Fruit fly (Drosophila melanogaster) whole organism, embryonic: ENCODE data around the gene fok.

Source experiments
- Atf6 ChIP-seq: fragments of 200-800 bp; sonication (Bioruptor generic); IDR thresholded peaks from 2 replicates; pipeline ENCODE4 v1.3.6; 2022; ENCODE audit warnings: missing biosample characterization, missing genetic modification characterization
- Bgb ChIP-seq: fragments of 200-800 bp; sonication (Bioruptor generic); IDR thresholded peaks from 2 replicates; pipeline ENCODE4 v1.3.6; 2022; ENCODE audit warnings: missing biosample characterization, missing genetic modification characterization; ENCODE audit not compliant: partially characterized antibody
- CG10431 ChIP-seq: fragments of 200-800 bp; sonication (Bioruptor generic); optimal IDR thresholded peaks from 3 replicates; lab custom pipeline; 2018; ENCODE audit warnings: missing biosample characterization, mild to moderate bottlenecking, missing genetic modification characterization
- CG10565 ChIP-seq: fragments of 200-800 bp; sonication (Bioruptor generic); optimal IDR thresholded peaks from 3 replicates; lab custom pipeline; 2016; ENCODE audit warnings: missing biosample characterization, mild to moderate bottlenecking, missing genetic modification characterization
- CG12391 ChIP-seq: fragments of 200-800 bp; sonication (Bioruptor generic); optimal IDR thresholded peaks from 3 replicates; lab custom pipeline; 2018; ENCODE audit warnings: missing biosample characterization, mild to moderate bottlenecking, missing genetic modification characterization, moderate library complexity
- CG13894 ChIP-seq: fragments of 200-800 bp; sonication (Bioruptor generic); optimal IDR thresholded peaks from 3 replicates; lab custom pipeline; 2018; ENCODE audit warnings: missing biosample characterization, mild to moderate bottlenecking, missing genetic modification characterization, moderate library complexity
- CG1529 ChIP-seq: fragments of 200-800 bp; sonication (Bioruptor generic); optimal IDR thresholded peaks from 3 replicates; lab custom pipeline; 2018; ENCODE audit warnings: missing biosample characterization, missing genetic modification characterization
- CG15479 ChIP-seq: fragments of 200-800 bp; sonication (Bioruptor generic); optimal IDR thresholded peaks from 3 replicates; lab custom pipeline; 2019; ENCODE audit warnings: missing biosample characterization, mild to moderate bottlenecking, missing genetic modification characterization, moderate library complexity
- CG17328 ChIP-seq: fragments of 200-800 bp; sonication (Bioruptor generic); IDR thresholded peaks from 2 replicates; pipeline ENCODE4 v1.3.6; 2022; ENCODE audit warnings: missing biosample characterization, missing genetic modification characterization
- CG1832 ChIP-seq: fragments of 200-800 bp; sonication (Bioruptor generic); optimal IDR thresholded peaks from 2 replicates; lab custom pipeline; 2017; ENCODE audit warnings: missing biosample characterization, mild to moderate bottlenecking, missing genetic modification characterization, inconsistent platforms
- CG18619 ChIP-seq: fragments of 200-800 bp; sonication (Bioruptor generic); optimal IDR thresholded peaks from 3 replicates; lab custom pipeline; 2017; ENCODE audit warnings: missing biosample characterization, mild to moderate bottlenecking, missing genetic modification characterization
- CG2678 ChIP-seq: fragments of 200-800 bp; sonication (Bioruptor generic); optimal IDR thresholded peaks from 3 replicates; lab custom pipeline; 2019; ENCODE audit warnings: missing biosample characterization, mild to moderate bottlenecking, missing genetic modification characterization, moderate library complexity
- CG32532 ChIP-seq: fragments of 200-800 bp; sonication (Bioruptor generic); IDR thresholded peaks from 2 replicates; pipeline ENCODE4 v1.3.6; 2022; ENCODE audit warnings: missing biosample characterization, missing genetic modification characterization
- CG32767 ChIP-seq: fragments of 200-800 bp; sonication (Bioruptor generic); IDR thresholded peaks from 2 replicates; pipeline ENCODE4 v1.3.6; 2022; ENCODE audit warnings: missing biosample characterization, missing genetic modification characterization
- CG3407 ChIP-seq: fragments of 200-800 bp; sonication (Bioruptor generic); optimal IDR thresholded peaks from 2 replicates; lab custom pipeline; 2018; ENCODE audit warnings: missing biosample characterization, mild to moderate bottlenecking, missing genetic modification characterization
- CG4282 ChIP-seq: fragments of 200-800 bp; sonication (Bioruptor generic); optimal IDR thresholded peaks from 2 replicates; lab custom pipeline; 2016; ENCODE audit warnings: missing biosample characterization, missing genetic modification characterization
- CG4707 ChIP-seq: fragments of 200-800 bp; sonication (Bioruptor generic); optimal IDR thresholded peaks from 2 replicates; lab custom pipeline; 2018; ENCODE audit warnings: missing biosample characterization, mild to moderate bottlenecking, missing genetic modification characterization, moderate library complexity
- CG4730 ChIP-seq: fragments of 200-800 bp; sonication (Bioruptor generic); IDR thresholded peaks from 2 replicates; pipeline ENCODE4 v1.3.6; 2022; ENCODE audit warnings: missing biosample characterization, missing genetic modification characterization
- CG4854 ChIP-seq: fragments of 200-800 bp; sonication (Bioruptor generic); optimal IDR thresholded peaks from 2 replicates; lab custom pipeline; 2016; ENCODE audit warnings: missing biosample characterization, missing genetic modification characterization, inconsistent platforms
- CG6854 ChIP-seq: fragments of 200-800 bp; sonication (Bioruptor generic); optimal IDR thresholded peaks from 3 replicates; lab custom pipeline; 2017; ENCODE audit warnings: missing biosample characterization, mild to moderate bottlenecking, missing genetic modification characterization
- CG8924 ChIP-seq: fragments of 200-800 bp; optimal IDR thresholded peaks from 3 replicates; lab custom pipeline; 2019; ENCODE audit warnings: missing biosample characterization, mild to moderate bottlenecking, missing genetic modification characterization, moderate library complexity
- Camta ChIP-seq: fragments of 200-800 bp; sonication (Bioruptor generic); optimal IDR thresholded peaks from 2 replicates; lab custom pipeline; 2016; ENCODE audit warnings: missing biosample characterization, missing genetic modification characterization
- HmgD ChIP-seq: fragments of 200-800 bp; sonication (Bioruptor generic); optimal IDR thresholded peaks from 3 replicates; lab custom pipeline; 2016; ENCODE audit warnings: missing biosample characterization, missing genetic modification characterization
- Lpt ChIP-seq: fragments of >200 bp; optimal IDR thresholded peaks from 2 replicates; lab custom pipeline; 2018; ENCODE audit warnings: missing biosample characterization, missing genetic modification characterization
- Mrtf ChIP-seq: fragments of 200-800 bp; sonication (Bioruptor generic); IDR thresholded peaks from 3 replicates; pipeline ENCODE4 v1.3.6; 2022; ENCODE audit warnings: missing biosample characterization, missing genetic modification characterization
- Nf-YB ChIP-seq: fragments of 200-800 bp; sonication (Bioruptor generic); optimal IDR thresholded peaks from 3 replicates; lab custom pipeline; 2019; ENCODE audit warnings: missing biosample characterization, mild to moderate bottlenecking, missing genetic modification characterization, moderate library complexity
- NfI ChIP-seq: fragments of 200-800 bp; sonication (Bioruptor generic); optimal IDR thresholded peaks from 3 replicates; lab custom pipeline; 2018; ENCODE audit warnings: missing biosample characterization, mild to moderate bottlenecking, missing genetic modification characterization, moderate library complexity
- Rx ChIP-seq: fragments of 200-800 bp; sonication (Bioruptor generic); IDR thresholded peaks from 2 replicates; pipeline ENCODE4 v1.3.6; 2022; ENCODE audit warnings: missing biosample characterization, missing genetic modification characterization
- Trl ChIP-seq, 3 experiments: fragments of >200 bp in 2 of 3; fragments of 200-800 bp in 1 of 3; sonication (Bioruptor generic) in 1 of 3; optimal IDR thresholded peaks; 2 replicates in 1 of 3; 3 replicates in 2 of 3; lab custom pipeline; 2016 to 2017; ENCODE audit warnings: missing biosample characterization in 1 of 3, missing genetic modification characterization in 1 of 3
- abd-A ChIP-seq: fragments of 200-800 bp; sonication (Bioruptor generic); optimal IDR thresholded peaks from 3 replicates; lab custom pipeline; 2019; ENCODE audit warnings: missing biosample characterization, mild to moderate bottlenecking, missing genetic modification characterization, moderate library complexity
- ash1 ChIP-seq: fragments of 200-800 bp; sonication (Bioruptor generic); optimal IDR thresholded peaks from 2 replicates; lab custom pipeline; 2018; ENCODE audit warnings: missing biosample characterization, mild to moderate bottlenecking, missing genetic modification characterization
- chn ChIP-seq: fragments of 200-800 bp; sonication (Bioruptor generic); optimal IDR thresholded peaks from 2 replicates; lab custom pipeline; 2016; ENCODE audit warnings: missing biosample characterization, missing genetic modification characterization
- ci ChIP-seq: fragments of 200-800 bp; sonication (Bioruptor generic); IDR thresholded peaks from 3 replicates; pipeline ENCODE4 v1.3.6; 2022; ENCODE audit warnings: missing biosample characterization, missing genetic modification characterization
- crc ChIP-seq: fragments of 200-800 bp; sonication (Bioruptor generic); optimal IDR thresholded peaks from 2 replicates; lab custom pipeline; 2016; ENCODE audit warnings: missing biosample characterization, missing genetic modification characterization
- dm ChIP-seq: fragments of 200-800 bp; sonication (Bioruptor generic); optimal IDR thresholded peaks from 3 replicates; lab custom pipeline; 2016; ENCODE audit warnings: missing biosample characterization, missing genetic modification characterization
- grau ChIP-seq: fragments of 200-800 bp; optimal IDR thresholded peaks from 3 replicates; lab custom pipeline; 2019; ENCODE audit warnings: missing biosample characterization, mild to moderate bottlenecking, missing genetic modification characterization, moderate library complexity
- gt ChIP-seq: fragments of 200-800 bp; sonication (Bioruptor generic); IDR thresholded peaks from 2 replicates; pipeline ENCODE4 v1.3.6; 2022; ENCODE audit warnings: missing biosample characterization, missing genetic modification characterization
- klu ChIP-seq: fragments of 200-800 bp; sonication (Bioruptor generic); IDR thresholded peaks from 2 replicates; pipeline ENCODE4 v1.3.6; 2022; ENCODE audit warnings: missing biosample characterization, missing genetic modification characterization
- lmd ChIP-seq: fragments of 200-800 bp; sonication (Bioruptor generic); IDR thresholded peaks from 2 replicates; pipeline ENCODE4 v1.3.6; 2022; ENCODE audit warnings: missing biosample characterization, missing genetic modification characterization
- lola ChIP-seq, 3 experiments: fragments of >200 bp in 2 of 3; fragments of 200-800 bp in 1 of 3; sonication (Bioruptor generic) in 1 of 3; optimal IDR thresholded peaks; 2 replicates each; lab custom pipeline; 2017 to 2019; ENCODE audit warnings: missing biosample characterization in 3 of 3, missing genetic modification characterization in 3 of 3, mild to moderate bottlenecking in 1 of 3, moderate library complexity in 1 of 3
- onecut ChIP-seq: fragments of 200-800 bp; sonication (Bioruptor generic); IDR thresholded peaks from 2 replicates; pipeline ENCODE4 v1.3.6; 2022; ENCODE audit warnings: missing biosample characterization, missing genetic modification characterization
- pan ChIP-seq, 4 experiments: fragments of >200 bp in 3 of 4; fragments of 200-800 bp in 1 of 4; sonication (Bioruptor generic) in 1 of 4; optimal IDR thresholded peaks in 3 of 4; IDR thresholded peaks in 1 of 4; 2 replicates each; pipeline versions ENCODE4 v1.3.6 to Lab custom; 2017 to 2022; ENCODE audit warnings: missing biosample characterization in 2 of 4, missing genetic modification characterization in 2 of 4, mixed read lengths in 1 of 4
- pita ChIP-seq: fragments of 200-800 bp; sonication (Bioruptor generic); optimal IDR thresholded peaks from 2 replicates; lab custom pipeline; 2017; ENCODE audit warnings: missing biosample characterization, mild to moderate bottlenecking, missing genetic modification characterization
- ranshi ChIP-seq: fragments of 200-800 bp; sonication (Bioruptor generic); IDR thresholded peaks from 2 replicates; pipeline ENCODE4 v1.3.6; 2022; ENCODE audit warnings: missing biosample characterization, missing genetic modification characterization
- seq ChIP-seq: fragments of 200-800 bp; sonication (Bioruptor generic); IDR thresholded peaks from 2 replicates; pipeline ENCODE4 v1.3.6; 2022; ENCODE audit warnings: missing biosample characterization, missing genetic modification characterization
- tgo ChIP-seq: fragments of 200-800 bp; sonication (Bioruptor generic); IDR thresholded peaks from 3 replicates; pipeline ENCODE4 v1.3.6; 2022; ENCODE audit warnings: missing biosample characterization, missing genetic modification characterization
- tup ChIP-seq: fragments of 200-800 bp; sonication (Bioruptor generic); optimal IDR thresholded peaks from 2 replicates; lab custom pipeline; 2016; ENCODE audit warnings: missing biosample characterization, mild to moderate bottlenecking, missing genetic modification characterization, moderate library complexity
- zf30C ChIP-seq: fragments of 200-800 bp; sonication (Bioruptor generic); optimal IDR thresholded peaks from 3 replicates; lab custom pipeline; 2018; ENCODE audit warnings: missing biosample characterization, mild to moderate bottlenecking, missing genetic modification characterization

fok gene

DNA sequence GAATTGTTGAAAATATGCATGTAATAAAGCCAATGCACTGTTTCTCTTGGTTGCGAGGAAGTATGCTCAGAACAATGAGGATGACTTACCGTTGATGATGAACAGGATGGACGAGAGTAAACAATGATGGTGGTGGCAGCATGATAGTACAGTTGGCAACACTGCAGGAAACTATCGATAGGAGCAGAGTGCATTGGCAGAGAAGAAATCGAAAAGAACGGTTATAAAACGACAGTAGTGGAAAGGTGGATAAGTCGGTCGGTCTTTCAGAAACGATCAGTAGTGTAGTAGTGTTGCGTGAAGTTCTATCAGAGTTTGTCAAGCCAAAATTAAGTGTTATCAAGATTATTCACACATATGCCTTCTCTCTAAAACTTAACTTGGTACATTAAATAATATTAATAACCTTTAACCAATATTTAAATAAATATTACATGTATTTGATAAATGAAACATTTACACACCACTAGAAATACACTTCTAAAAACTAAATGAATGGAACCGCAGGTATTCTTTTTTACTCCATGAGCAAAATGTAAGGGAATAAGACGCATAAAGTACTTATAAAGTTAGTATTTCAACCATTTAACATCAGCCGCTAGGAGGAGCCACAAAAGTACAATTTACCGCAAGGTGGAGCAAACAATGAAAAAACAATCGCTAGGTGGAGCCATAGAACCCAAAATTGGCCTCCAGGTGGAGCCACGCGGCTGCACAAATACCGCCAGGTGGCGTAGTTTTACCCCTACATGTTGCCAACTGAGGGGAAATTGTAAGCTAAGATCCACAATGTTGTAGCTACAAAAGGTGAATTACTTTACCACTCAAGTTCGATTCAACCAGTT lies 35.7 kb upstream of the fok start (continued):
- TF ChIP-seq Bgb: peak; percentile 64
- TF ChIP-seq pan (optimal IDR thresholded peaks at IDR 0.05; lab: Kevin White, UChicago): no peak
- TF ChIP-seq pan (GFP tag; optimal IDR thresholded peaks at IDR 0.05 in 1 of 2, IDR thresholded peaks at IDR 0.05 in 1 of 2): peak in 1 of 2 experiments; percentile 86
- TF ChIP-seq CG32532: peak; percentile 98
- TF ChIP-seq CG4730: peak; percentile 93
- peak; percentile 74 for TF ChIP-seq CG2678 (tag; lab: Kevin White, UChicago)
- peak; percentile 23 for TF ChIP-seq tup (GFP tag; lab: Kevin White, UChicago)
- peak; percentile 61 for TF ChIP-seq crc
- peak; percentile 83 for TF ChIP-seq dm (GFP tag; lab: Kevin White, UChicago)
- peak; percentile 81 for TF ChIP-seq CG8924 (tag; lab: Kevin White, UChicago)
- peak; percentile 97 for TF ChIP-seq Mrtf (GFP tag; lab: Robert Waterston, UW)
- peak; percentile 96 for TF ChIP-seq lmd (GFP tag; lab: Robert Waterston, UW)
- no peak for TF ChIP-seq CG1832
- TF ChIP-seq ash1: peak; percentile 18
- TF ChIP-seq CG1529: peak; percentile 9
- peak; percentile 41 for TF ChIP-seq CG4707
- peak; percentile 78 for TF ChIP-seq CG18619 (GFP tag; lab: Kevin White, UChicago)
- TF ChIP-seq grau (tag; lab: Kevin White, UChicago): peak; percentile 80
- TF ChIP-seq chn (GFP tag; lab: Kevin White, UChicago): peak; percentile 89
- TF ChIP-seq Camta: peak; percentile 92
- no peak for TF ChIP-seq Lpt (GFP tag; lab: Kevin White, UChicago)
- peak; percentile 31 for TF ChIP-seq CG10565 (GFP tag; lab: Kevin White, UChicago)
- TF ChIP-seq CG12391 (tag; lab: Kevin White, UChicago): peak; percentile 80
- peak; percentile 61 for TF ChIP-seq CG13894 (tag; lab: Kevin White, UChicago)
- no peak for TF ChIP-seq CG10431 (GFP tag; lab: Kevin White, UChicago)
- peak; percentile 94 for TF ChIP-seq ranshi (GFP tag; lab: Robert Waterston, UW)
- no peak for TF ChIP-seq CG15479
- peak; percentile 95 for TF ChIP-seq onecut (GFP tag; lab: Robert Waterston, UW)
- TF ChIP-seq lola (GFP tag; optimal IDR thresholded peaks at IDR 0.05; lab: Kevin White, UChicago): peak in 1 of 3 experiments; percentile 70
- peak; percentile 65 for TF ChIP-seq Atf6
- TF ChIP-seq abd-A (tag; lab: Kevin White, UChicago): no peak
- peak; percentile 90 for TF ChIP-seq NfI (GFP tag; lab: Kevin White, UChicago)
- TF ChIP-seq tgo (GFP tag; lab: Robert Waterston, UW): peak; percentile 89
- peak; percentile 62 for TF ChIP-seq CG4854 (GFP tag; lab: Kevin White, UChicago)
- peak; percentile 97 for TF ChIP-seq ci (GFP tag; lab: Robert Waterston, UW)
- 0 out of 2 replicates have a peak, but pooled peaks have one; percentile 68 for TF ChIP-seq seq
- TF ChIP-seq Nf-YB (GFP tag; lab: Kevin White, UChicago): peak; percentile 42
- TF ChIP-seq Rx: peak; percentile 92
- peak; percentile 91 for TF ChIP-seq CG17328 (GFP tag; lab: Robert Waterston, UW)
- peak; percentile 91 for TF ChIP-seq pita (GFP tag; lab: Kevin White, UChicago)
- TF ChIP-seq zf30C (GFP tag; lab: Kevin White, UChicago): peak; percentile 93
- TF ChIP-seq HmgD (GFP tag; lab: Kevin White, UChicago): peak; percentile 92
- TF ChIP-seq CG32767 (GFP tag; lab: Robert Waterston, UW): no peak
- peak; percentile 80 for TF ChIP-seq CG4282 (GFP tag; lab: Kevin White, UChicago)
- no peak for TF ChIP-seq Trl (optimal IDR thresholded peaks at IDR 0.05; lab: Kevin White, UChicago)
- peak; percentile 97 for TF ChIP-seq Trl (GFP tag; optimal IDR thresholded peaks at IDR 0.05; lab: Kevin White, UChicago)
- TF ChIP-seq klu: peak; percentile 77
- no peak for TF ChIP-seq CG6854 (GFP tag; lab: Kevin White, UChicago)
- peak; percentile 68 for TF ChIP-seq CG3407 (GFP tag; lab: Kevin White, UChicago)
- TF ChIP-seq gt (GFP tag; lab: Robert Waterston, UW): peak; percentile 79; the same call in 1 of the 2 replicates
